Fruit fly (Drosophila melanogaster) whole organism, embryonic: ENCODE measurements around the gene Cpr64Ad.

Source experiments
- Abd-B ChIP-seq: fragments of 200-800 bp; sonication (Bioruptor generic); optimal IDR thresholded peaks from 2 replicates; lab custom pipeline; 2018; ENCODE audit warnings: missing biosample characterization, mild to moderate bottlenecking, missing genetic modification characterization, moderate library complexity
- Atf-2 ChIP-seq: fragments of 200-800 bp; sonication (Bioruptor generic); optimal IDR thresholded peaks from 2 replicates; lab custom pipeline; 2016; ENCODE audit warnings: missing biosample characterization, missing genetic modification characterization
- Bdp1 ChIP-seq: fragments of 200-800 bp; sonication (Bioruptor generic); optimal IDR thresholded peaks from 3 replicates; lab custom pipeline; 2016; ENCODE audit warnings: missing biosample characterization, missing genetic modification characterization
- CG10462 ChIP-seq: fragments of 200-800 bp; sonication (Bioruptor generic); optimal IDR thresholded peaks from 2 replicates; lab custom pipeline; 2016; ENCODE audit warnings: missing biosample characterization, missing genetic modification characterization
- CG11085 ChIP-seq: fragments of 200-800 bp; sonication (Bioruptor generic); IDR thresholded peaks from 2 replicates; pipeline ENCODE4 v1.3.6; 2022; ENCODE audit warnings: missing biosample characterization, missing genetic modification characterization
- CG11723 ChIP-seq: fragments of 200-800 bp; sonication (Bioruptor generic); optimal IDR thresholded peaks from 2 replicates; lab custom pipeline; 2017; ENCODE audit warnings: missing biosample characterization, mild to moderate bottlenecking, missing genetic modification characterization
- CG12942 ChIP-seq: fragments of 200-800 bp; sonication (Bioruptor generic); optimal IDR thresholded peaks from 3 replicates; lab custom pipeline; 2016; ENCODE audit warnings: missing biosample characterization, missing genetic modification characterization
- CG13123 ChIP-seq: fragments of 200-800 bp; sonication (Bioruptor generic); optimal IDR thresholded peaks from 2 replicates; lab custom pipeline; 2016; ENCODE audit warnings: missing biosample characterization, missing genetic modification characterization
- CG13624 ChIP-seq: fragments of 200-800 bp; sonication (Bioruptor generic); optimal IDR thresholded peaks from 2 replicates; lab custom pipeline; 2016; ENCODE audit warnings: missing biosample characterization, missing genetic modification characterization
- CG14965 ChIP-seq: fragments of 200-800 bp; sonication (Bioruptor generic); optimal IDR thresholded peaks from 2 replicates; lab custom pipeline; 2016; ENCODE audit warnings: missing biosample characterization, missing genetic modification characterization, borderline replicate concordance
- CG17612 ChIP-seq: fragments of 200-800 bp; sonication (Bioruptor generic); IDR thresholded peaks from 2 replicates; pipeline ENCODE4 v1.3.6; 2022; ENCODE audit warnings: missing biosample characterization, missing genetic modification characterization
- CG18262 ChIP-seq: fragments of 200-800 bp; optimal IDR thresholded peaks from 3 replicates; lab custom pipeline; 2019; ENCODE audit warnings: missing biosample characterization, mild to moderate bottlenecking, missing genetic modification characterization, moderate library complexity
- CG1832 ChIP-seq: fragments of 200-800 bp; sonication (Bioruptor generic); optimal IDR thresholded peaks from 2 replicates; lab custom pipeline; 2017; ENCODE audit warnings: missing biosample characterization, mild to moderate bottlenecking, missing genetic modification characterization, inconsistent platforms
- CG2120 ChIP-seq: fragments of 200-800 bp; sonication (Bioruptor generic); optimal IDR thresholded peaks from 3 replicates; lab custom pipeline; 2016; ENCODE audit warnings: missing biosample characterization, missing genetic modification characterization
- CG2875 ChIP-seq: fragments of 200-800 bp; sonication (Bioruptor generic); optimal IDR thresholded peaks from 2 replicates; lab custom pipeline; 2017; ENCODE audit warnings: missing biosample characterization, mild to moderate bottlenecking, missing genetic modification characterization, missing genetic modification reagents
- CG32772 ChIP-seq: fragments of 200-800 bp; sonication (Bioruptor generic); IDR thresholded peaks from 2 replicates; pipeline ENCODE4 v1.3.6; 2022; ENCODE audit warnings: missing biosample characterization, missing genetic modification characterization
- CG3726 ChIP-seq: fragments of 200-800 bp; sonication (Bioruptor generic); IDR thresholded peaks from 3 replicates; pipeline ENCODE4, ENCODE4 v1.3.6; 2022; ENCODE audit warnings: missing biosample characterization, missing genetic modification characterization
- CG4328 ChIP-seq: fragments of 200-800 bp; sonication (Bioruptor generic); optimal IDR thresholded peaks from 3 replicates; lab custom pipeline; 2017; ENCODE audit warnings: missing biosample characterization, missing genetic modification reagents, missing genetic modification characterization
- CG4617 ChIP-seq: fragments of 200-800 bp; sonication (Bioruptor generic); optimal IDR thresholded peaks from 3 replicates; lab custom pipeline; 2016; ENCODE audit warnings: missing biosample characterization, missing genetic modification characterization, borderline replicate concordance
- CG4820 ChIP-seq: fragments of 200-800 bp; sonication (Bioruptor generic); optimal IDR thresholded peaks from 3 replicates; lab custom pipeline; 2016; ENCODE audit warnings: missing biosample characterization, missing genetic modification characterization
- CG5180 ChIP-seq: fragments of 200-800 bp; sonication (Bioruptor generic); optimal IDR thresholded peaks from 3 replicates; lab custom pipeline; 2017; ENCODE audit warnings: missing biosample characterization, missing genetic modification characterization, mild to moderate bottlenecking, moderate library complexity, missing genetic modification reagents
- CG5953 ChIP-seq: fragments of 200-800 bp; sonication (Bioruptor generic); IDR thresholded peaks from 2 replicates; pipeline ENCODE4 v1.3.6; 2022; ENCODE audit warnings: missing biosample characterization, missing genetic modification characterization
- CG6765 ChIP-seq: fragments of 200-800 bp; sonication (Bioruptor generic); optimal IDR thresholded peaks from 3 replicates; lab custom pipeline; 2017; ENCODE audit warnings: missing biosample characterization, mild to moderate bottlenecking, missing genetic modification characterization
- CG6791 ChIP-seq: fragments of 200-800 bp; sonication (Bioruptor generic); IDR thresholded peaks from 3 replicates; pipeline ENCODE4 v1.3.6; 2022; ENCODE audit warnings: missing biosample characterization, missing genetic modification characterization; ENCODE audit not compliant: partially characterized antibody
- CG7357 ChIP-seq: fragments of 200-800 bp; sonication (Bioruptor generic); IDR thresholded peaks from 3 replicates; pipeline ENCODE4 v1.3.6; 2022; ENCODE audit warnings: missing biosample characterization, missing genetic modification characterization
- CG9215 ChIP-seq: fragments of 200-800 bp; sonication (Bioruptor generic); IDR thresholded peaks from 2 replicates; pipeline ENCODE4 v1.3.6; 2022; ENCODE audit warnings: missing biosample characterization, missing genetic modification characterization
- CG9876 ChIP-seq: fragments of 200-800 bp; sonication (Bioruptor generic); optimal IDR thresholded peaks from 2 replicates; lab custom pipeline; 2016; ENCODE audit warnings: missing biosample characterization, missing genetic modification characterization
- CoRest ChIP-seq: fragments of 200-800 bp; sonication (Bioruptor generic); optimal IDR thresholded peaks from 3 replicates; lab custom pipeline; 2018; ENCODE audit warnings: missing biosample characterization, mild to moderate bottlenecking, missing genetic modification characterization, moderate library complexity
- Dbx ChIP-seq: fragments of 200-800 bp; sonication (Bioruptor generic); IDR thresholded peaks from 3 replicates; pipeline ENCODE4 v1.3.6; 2022; ENCODE audit warnings: missing biosample characterization, missing genetic modification characterization
- Deaf1 ChIP-seq: fragments of 200-800 bp; optimal IDR thresholded peaks from 3 replicates; lab custom pipeline; 2019; ENCODE audit warnings: missing biosample characterization, mild to moderate bottlenecking, missing genetic modification characterization, moderate library complexity
- Ets65A ChIP-seq: fragments of 200-800 bp; sonication (Bioruptor generic); peaks from one replicate; lab custom pipeline; 2016; ENCODE audit warnings: missing biosample characterization, missing genetic modification characterization
- Hey ChIP-seq: fragments of 200-800 bp; sonication (Bioruptor generic); optimal IDR thresholded peaks from 3 replicates; lab custom pipeline; 2018; ENCODE audit warnings: missing biosample characterization, mild to moderate bottlenecking, missing genetic modification characterization
- Hmr ChIP-seq: fragments of 200-800 bp; sonication (Bioruptor generic); optimal IDR thresholded peaks from 3 replicates; lab custom pipeline; 2017; ENCODE audit warnings: mild to moderate bottlenecking, missing biosample characterization, missing genetic modification reagents, missing genetic modification characterization
- Ptx1 ChIP-seq: fragments of 200-800 bp; sonication (Bioruptor generic); IDR thresholded peaks from 2 replicates; pipeline ENCODE4 v1.3.6; 2022; ENCODE audit warnings: missing biosample characterization, missing genetic modification characterization
- Side ChIP-seq: fragments of 200-800 bp; sonication (Bioruptor generic); optimal IDR thresholded peaks from 2 replicates; lab custom pipeline; 2016; ENCODE audit warnings: missing biosample characterization, missing genetic modification characterization
- Tbp ChIP-seq: fragments of >200 bp; optimal IDR thresholded peaks from 2 replicates; lab custom pipeline; 2018; ENCODE audit warnings: missing biosample characterization, missing genetic modification characterization
- bbx ChIP-seq: fragments of 200-800 bp; sonication (Bioruptor generic); IDR thresholded peaks from 2 replicates; pipeline ENCODE4 v1.3.6; 2022; ENCODE audit warnings: missing biosample characterization, missing genetic modification characterization; ENCODE audit not compliant: partially characterized antibody
- crc ChIP-seq: fragments of 200-800 bp; sonication (Bioruptor generic); optimal IDR thresholded peaks from 2 replicates; lab custom pipeline; 2016; ENCODE audit warnings: missing biosample characterization, missing genetic modification characterization
- da ChIP-seq: fragments of 200-800 bp; sonication (Bioruptor generic); optimal IDR thresholded peaks from 2 replicates; lab custom pipeline; 2016; ENCODE audit warnings: missing biosample characterization, missing genetic modification characterization
- danr ChIP-seq: fragments of 200-800 bp; sonication (Bioruptor generic); IDR thresholded peaks from 2 replicates; pipeline ENCODE4 v1.3.6; 2022; ENCODE audit warnings: missing biosample characterization, missing genetic modification characterization
- dimm ChIP-seq: fragments of 200-800 bp; sonication (Bioruptor generic); IDR thresholded peaks from 2 replicates; pipeline ENCODE4 v1.3.6; 2022; ENCODE audit warnings: missing biosample characterization, missing genetic modification characterization
- dmrt99B ChIP-seq: fragments of 200-800 bp; sonication (Bioruptor generic); optimal IDR thresholded peaks from 2 replicates; lab custom pipeline; 2018; ENCODE audit warnings: missing biosample characterization, mild to moderate bottlenecking, missing genetic modification characterization, moderate library complexity
- emc ChIP-seq: fragments of 200-800 bp; sonication (Bioruptor generic); optimal IDR thresholded peaks from 2 replicates; lab custom pipeline; 2016; ENCODE audit warnings: missing biosample characterization, missing genetic modification characterization
- exex ChIP-seq: fragments of 200-800 bp; sonication (Bioruptor generic); optimal IDR thresholded peaks from 4 replicates; lab custom pipeline; 2018; ENCODE audit warnings: missing biosample characterization, mild to moderate bottlenecking, missing genetic modification characterization, moderate library complexity
- gsb ChIP-seq: fragments of 200-800 bp; sonication (Bioruptor generic); IDR thresholded peaks from 2 replicates; pipeline ENCODE4 v1.3.6; 2022; ENCODE audit warnings: missing biosample characterization, missing genetic modification characterization
- inv ChIP-seq: fragments of 200-800 bp; sonication (Bioruptor generic); IDR thresholded peaks from 2 replicates; pipeline ENCODE4 v1.3.6; 2022; ENCODE audit warnings: missing biosample characterization, missing genetic modification characterization; ENCODE audit not compliant: partially characterized antibody
- pfk ChIP-seq: fragments of 200-800 bp; sonication (Bioruptor generic); optimal IDR thresholded peaks from 2 replicates; lab custom pipeline; 2018; ENCODE audit warnings: missing biosample characterization, mild to moderate bottlenecking, missing genetic modification characterization, moderate library complexity
- pros ChIP-seq: fragments of 200-800 bp; sonication (Bioruptor generic); optimal IDR thresholded peaks from 3 replicates; lab custom pipeline; 2019; ENCODE audit warnings: missing biosample characterization, mild to moderate bottlenecking, missing genetic modification characterization, moderate library complexity
- slou ChIP-seq: fragments of 200-800 bp; sonication (Bioruptor generic); optimal IDR thresholded peaks from 3 replicates; lab custom pipeline; 2016; ENCODE audit warnings: missing biosample characterization, missing genetic modification characterization
- vfl ChIP-seq: fragments of 200-800 bp; sonication (Bioruptor generic); optimal IDR thresholded peaks from 2 replicates; lab custom pipeline; 2016; ENCODE audit warnings: missing biosample characterization, missing genetic modification characterization
- z ChIP-seq: fragments of 200-800 bp; sonication (Bioruptor generic); IDR thresholded peaks from 3 replicates; pipeline ENCODE4 v1.3.6; 2022; ENCODE audit warnings: missing biosample characterization, missing genetic modification characterization

The Cpr64Ad gene

dm6 chr3L:4259102-4259558 is 44.0 kb downstream of the Cpr64Ad start, which contains the start of the genes CG15011 and CG1309 (continued):
- TF ChIP-seq Bdp1 (GFP tag; lab: Kevin White, UChicago) (peak; percentile 76), inv (peak; percentile 39; the same call in 1 of the 2 replicates), da (GFP tag; lab: Kevin White, UChicago) (peak; percentile 87), CG14965 (GFP tag; lab: Kevin White, UChicago) (no peak), dimm (GFP tag; lab: Robert Waterston, UW) (no peak), emc (peak; percentile 24), bbx (GFP tag; lab: Robert Waterston, UW) (no peak), CG11085 (GFP tag; lab: Robert Waterston, UW) (no peak), danr (GFP tag; lab: Robert Waterston, UW) (peak; percentile 28; the same call in 1 of the 2 replicates), pfk (GFP tag; lab: Kevin White, UChicago) (no peak), Atf-2 (GFP tag; lab: Kevin White, UChicago) (peak; percentile 84), CoRest (tag; lab: Kevin White, UChicago) (peak; percentile 92), CG4820 (GFP tag; lab: Kevin White, UChicago) (peak; percentile 81), CG4328 (GFP tag; lab: Kevin White, UChicago) (peak; percentile 76), CG3726 (peak; percentile 64; the same call in 2 of the 3 replicates), dmrt99B (tag; lab: Kevin White, UChicago) (peak; percentile 77), CG6765 (GFP tag; lab: Kevin White, UChicago) (peak; percentile 0), Deaf1 (tag; lab: Kevin White, UChicago) (no peak), exex (tag; lab: Kevin White, UChicago) (peak; percentile 84), CG4617 (GFP tag; lab: Kevin White, UChicago) (peak; percentile 91), Dbx (GFP tag; lab: Robert Waterston, UW) (peak; percentile 72), CG7357 (GFP tag; lab: Robert Waterston, UW) (peak; percentile 55; the same call in 2 of the 3 replicates), vfl (GFP tag; lab: Kevin White, UChicago) (peak; percentile 75), z (no peak), pros (GFP tag; lab: Kevin White, UChicago) (no peak), CG10462 (GFP tag; lab: Kevin White, UChicago) (peak; percentile 68), CG12942 (GFP tag; lab: Kevin White, UChicago) (peak; percentile 60), Abd-B (GFP tag; lab: Kevin White, UChicago) (peak; percentile 89), CG13624 (GFP tag; lab: Kevin White, UChicago) (peak; percentile 88), CG5180 (GFP tag; lab: Kevin White, UChicago) (no peak), gsb (no peak; the same call in 1 of the 2 replicates), CG2875 (GFP tag; lab: Kevin White, UChicago) (peak; percentile 28), CG18262 (tag; lab: Kevin White, UChicago) (peak; percentile 85), CG2120 (GFP tag; lab: Kevin White, UChicago) (peak; percentile 94), Hmr (GFP tag; lab: Kevin White, UChicago) (peak; percentile 81), CG13123 (GFP tag; lab: Kevin White, UChicago) (peak; percentile 82), CG32772 (peak; percentile 81), CG17612 (GFP tag; lab: Robert Waterston, UW) (0 out of 2 replicates have a peak, but pooled peaks have one; percentile 6), crc (peak; percentile 63), Ets65A (GFP tag; lab: Kevin White, UChicago) (peak; percentile 99), CG6791 (no peak), CG9876 (peak; percentile 76), Tbp (GFP tag; lab: Kevin White, UChicago) (no peak), CG9215 (GFP tag; lab: Robert Waterston, UW) (peak; percentile 73), Side (peak; percentile 80), CG11723 (GFP tag; lab: Kevin White, UChicago) (peak; percentile 23), slou (GFP tag; lab: Kevin White, UChicago) (peak; percentile 84), CG1832 (GFP tag; lab: Kevin White, UChicago) (no peak), CG5953 (GFP tag; lab: Robert Waterston, UW) (no peak), Ptx1 (GFP tag; lab: Robert Waterston, UW) (peak; percentile 89), Hey (tag; lab: Kevin White, UChicago) (no peak)
